Fruit fly (Drosophila melanogaster) whole organism, embryonic: ENCODE data around the gene Sec8.

ENCODE experiments used
- CG10147 ChIP-seq: fragments of 200-800 bp; sonication (Bioruptor generic); optimal IDR thresholded peaks from 2 replicates; lab custom pipeline; 2019; ENCODE audit warnings: missing biosample characterization, mild to moderate bottlenecking, missing genetic modification characterization, moderate library complexity
- CG10209 ChIP-seq: fragments of 200-800 bp; sonication (Bioruptor generic); optimal IDR thresholded peaks from 3 replicates; lab custom pipeline; 2017; ENCODE audit warnings: missing biosample characterization, mild to moderate bottlenecking, missing genetic modification characterization, missing genetic modification reagents
- CG10321 ChIP-seq: fragments of 200-800 bp; sonication (Bioruptor generic); IDR thresholded peaks from 2 replicates; pipeline ENCODE4 v1.3.6; 2022; ENCODE audit warnings: missing biosample characterization, missing genetic modification characterization
- CG10431 ChIP-seq: fragments of 200-800 bp; sonication (Bioruptor generic); optimal IDR thresholded peaks from 3 replicates; lab custom pipeline; 2018; ENCODE audit warnings: missing biosample characterization, mild to moderate bottlenecking, missing genetic modification characterization
- CG10979 ChIP-seq: fragments of 200-800 bp; sonication (Bioruptor generic); optimal IDR thresholded peaks from 2 replicates; lab custom pipeline; 2018; ENCODE audit warnings: missing biosample characterization, mild to moderate bottlenecking, missing genetic modification characterization, moderate library complexity
- CG11723 ChIP-seq: fragments of 200-800 bp; sonication (Bioruptor generic); optimal IDR thresholded peaks from 2 replicates; lab custom pipeline; 2017; ENCODE audit warnings: missing biosample characterization, mild to moderate bottlenecking, missing genetic modification characterization
- CG12104 ChIP-seq: fragments of 200-800 bp; sonication (Bioruptor generic); optimal IDR thresholded peaks from 3 replicates; lab custom pipeline; 2016; ENCODE audit warnings: missing biosample characterization, missing genetic modification characterization
- CG12155 ChIP-seq: fragments of 200-800 bp; sonication (Bioruptor generic); optimal IDR thresholded peaks from 3 replicates; lab custom pipeline; 2016; ENCODE audit warnings: missing biosample characterization, missing genetic modification characterization
- CG1233 ChIP-seq: fragments of 200-800 bp; sonication (Bioruptor generic); optimal IDR thresholded peaks from 4 replicates; lab custom pipeline; 2018; ENCODE audit warnings: missing biosample characterization, mild to moderate bottlenecking, missing genetic modification characterization
- CG13624 ChIP-seq: fragments of 200-800 bp; sonication (Bioruptor generic); optimal IDR thresholded peaks from 2 replicates; lab custom pipeline; 2016; ENCODE audit warnings: missing biosample characterization, missing genetic modification characterization
- CG13894 ChIP-seq: fragments of 200-800 bp; sonication (Bioruptor generic); optimal IDR thresholded peaks from 3 replicates; lab custom pipeline; 2018; ENCODE audit warnings: missing biosample characterization, mild to moderate bottlenecking, missing genetic modification characterization, moderate library complexity
- CG14710 ChIP-seq: fragments of 200-800 bp; sonication (Bioruptor generic); optimal IDR thresholded peaks from 3 replicates; lab custom pipeline; 2019; ENCODE audit warnings: missing biosample characterization, mild to moderate bottlenecking, missing genetic modification characterization, moderate library complexity
- CG16779 ChIP-seq: fragments of 200-800 bp; sonication (Bioruptor generic); IDR thresholded peaks from 2 replicates; pipeline ENCODE4 v1.3.6; 2022; ENCODE audit warnings: missing biosample characterization, missing genetic modification characterization
- CG16815 ChIP-seq: fragments of 200-800 bp; sonication (Bioruptor generic); optimal IDR thresholded peaks from 3 replicates; lab custom pipeline; 2017; ENCODE audit warnings: missing biosample characterization, mild to moderate bottlenecking, missing genetic modification characterization
- CG17802 ChIP-seq: fragments of 200-800 bp; sonication (Bioruptor generic); optimal IDR thresholded peaks from 2 replicates; lab custom pipeline; 2018; ENCODE audit warnings: missing biosample characterization, mild to moderate bottlenecking, missing genetic modification characterization, moderate library complexity
- CG18011 ChIP-seq: fragments of 200-800 bp; sonication (Bioruptor generic); optimal IDR thresholded peaks from 2 replicates; lab custom pipeline; 2017; ENCODE audit warnings: missing biosample characterization, missing genetic modification characterization, mild to moderate bottlenecking, moderate library complexity, missing genotype
- CG30020 ChIP-seq: fragments of 200-800 bp; optimal IDR thresholded peaks from 2 replicates; lab custom pipeline; 2019; ENCODE audit warnings: missing biosample characterization, mild to moderate bottlenecking, missing genetic modification characterization, moderate library complexity
- CG7556 ChIP-seq: fragments of 200-800 bp; sonication (Bioruptor generic); optimal IDR thresholded peaks from 2 replicates; lab custom pipeline; 2017; ENCODE audit warnings: missing biosample characterization, mild to moderate bottlenecking, missing genetic modification characterization
- CG9609 ChIP-seq: fragments of 200-800 bp; sonication (Bioruptor generic); optimal IDR thresholded peaks from 3 replicates; lab custom pipeline; 2016; ENCODE audit warnings: missing biosample characterization, missing genetic modification characterization
- Camta ChIP-seq: fragments of 200-800 bp; sonication (Bioruptor generic); optimal IDR thresholded peaks from 2 replicates; lab custom pipeline; 2016; ENCODE audit warnings: missing biosample characterization, missing genetic modification characterization
- Fer1 ChIP-seq: fragments of 200-800 bp; sonication (Bioruptor generic); optimal IDR thresholded peaks from 2 replicates; lab custom pipeline; 2017; ENCODE audit warnings: missing biosample characterization, mild to moderate bottlenecking, missing genetic modification characterization
- H15 ChIP-seq: fragments of 200-800 bp; sonication (Bioruptor generic); IDR thresholded peaks from 3 replicates; pipeline ENCODE4 v1.3.6; 2022; ENCODE audit warnings: missing biosample characterization, missing genetic modification characterization
- Hand ChIP-seq: fragments of 200-800 bp; sonication (Bioruptor generic); optimal IDR thresholded peaks from 2 replicates; lab custom pipeline; 2017; ENCODE audit warnings: mild to moderate bottlenecking, missing biosample characterization, missing genetic modification reagents, missing genetic modification characterization
- Max ChIP-seq: fragments of 200-800 bp; sonication (Bioruptor generic); optimal IDR thresholded peaks from 2 replicates; lab custom pipeline; 2016; ENCODE audit warnings: missing biosample characterization, mild to moderate bottlenecking, missing genetic modification characterization
- Sin3A ChIP-seq: fragments of >200 bp; optimal IDR thresholded peaks from 2 replicates; lab custom pipeline; 2018
- Sox102F ChIP-seq: fragments of 200-800 bp; sonication (Bioruptor generic); optimal IDR thresholded peaks from 2 replicates; lab custom pipeline; 2018; ENCODE audit warnings: missing biosample characterization, mild to moderate bottlenecking, missing genetic modification characterization, moderate library complexity
- Vsx1 ChIP-seq: fragments of 200-800 bp; sonication (Bioruptor generic); optimal IDR thresholded peaks from 2 replicates; lab custom pipeline; 2017; ENCODE audit warnings: missing biosample characterization, mild to moderate bottlenecking, missing genetic modification characterization, missing genetic modification reagents
- abd-A ChIP-seq: fragments of 200-800 bp; sonication (Bioruptor generic); optimal IDR thresholded peaks from 3 replicates; lab custom pipeline; 2019; ENCODE audit warnings: missing biosample characterization, mild to moderate bottlenecking, missing genetic modification characterization, moderate library complexity
- al ChIP-seq: fragments of 200-800 bp; sonication (Bioruptor generic); IDR thresholded peaks from 2 replicates; pipeline ENCODE4 v1.3.6; 2022; ENCODE audit warnings: missing biosample characterization, missing genetic modification characterization
- bigmax ChIP-seq: fragments of 200-800 bp; sonication (Bioruptor generic); optimal IDR thresholded peaks from 2 replicates; lab custom pipeline; 2018; ENCODE audit warnings: missing biosample characterization, mild to moderate bottlenecking, missing genetic modification characterization
- bowl ChIP-seq: fragments of 200-800 bp; sonication (Bioruptor generic); IDR thresholded peaks from 2 replicates; pipeline ENCODE4 v1.3.6; 2022; ENCODE audit warnings: missing biosample characterization, missing genetic modification characterization
- crol ChIP-seq: fragments of 200-800 bp; sonication (Bioruptor generic); IDR thresholded peaks from 2 replicates; pipeline ENCODE4 v1.3.6; 2022; ENCODE audit warnings: missing biosample characterization, missing genetic modification characterization
- emc ChIP-seq: fragments of 200-800 bp; sonication (Bioruptor generic); optimal IDR thresholded peaks from 2 replicates; lab custom pipeline; 2016; ENCODE audit warnings: missing biosample characterization, missing genetic modification characterization
- eyg ChIP-seq: fragments of 200-800 bp; sonication (Bioruptor generic); optimal IDR thresholded peaks from 3 replicates; lab custom pipeline; 2016; ENCODE audit warnings: missing biosample characterization, missing genetic modification characterization
- inv ChIP-seq: fragments of 200-800 bp; sonication (Bioruptor generic); IDR thresholded peaks from 2 replicates; pipeline ENCODE4 v1.3.6; 2022; ENCODE audit warnings: missing biosample characterization, missing genetic modification characterization; ENCODE audit not compliant: partially characterized antibody
- kah ChIP-seq: fragments of 200-800 bp; sonication (Bioruptor generic); optimal IDR thresholded peaks from 2 replicates; lab custom pipeline; 2018; ENCODE audit warnings: missing biosample characterization, mild to moderate bottlenecking, missing genetic modification characterization
- lab ChIP-seq: fragments of 200-800 bp; sonication (Bioruptor generic); optimal IDR thresholded peaks from 3 replicates; lab custom pipeline; 2017; ENCODE audit warnings: missing biosample characterization, missing genetic modification characterization, mild to moderate bottlenecking, moderate library complexity, missing genetic modification reagents
- lola ChIP-seq, 3 experiments: fragments of >200 bp in 2 of 3; fragments of 200-800 bp in 1 of 3; sonication (Bioruptor generic) in 1 of 3; optimal IDR thresholded peaks; 2 replicates each; lab custom pipeline; 2017 to 2019; ENCODE audit warnings: missing biosample characterization in 3 of 3, missing genetic modification characterization in 3 of 3, mild to moderate bottlenecking in 1 of 3, moderate library complexity in 1 of 3
- mam ChIP-seq: fragments of 200-800 bp; sonication (Bioruptor generic); optimal IDR thresholded peaks from 3 replicates; lab custom pipeline; 2016; ENCODE audit warnings: missing biosample characterization, missing genetic modification characterization
- nerfin-2 ChIP-seq: fragments of 200-800 bp; sonication (Bioruptor generic); IDR thresholded peaks from 2 replicates; pipeline ENCODE4 v1.3.6; 2022; ENCODE audit warnings: missing biosample characterization, missing genetic modification characterization; ENCODE audit not compliant: partially characterized antibody
- nmo ChIP-seq: fragments of 200-800 bp; sonication (Bioruptor generic); optimal IDR thresholded peaks from 2 replicates; lab custom pipeline; 2018; ENCODE audit warnings: missing biosample characterization, mild to moderate bottlenecking, missing genetic modification characterization, moderate library complexity
- peb ChIP-seq: fragments of 200-800 bp; sonication (Bioruptor generic); IDR thresholded peaks from 2 replicates; pipeline ENCODE4 v1.3.6; 2022; ENCODE audit warnings: missing biosample characterization, missing genetic modification characterization
- rib ChIP-seq: fragments of 200-800 bp; sonication (Bioruptor generic); IDR thresholded peaks from 2 replicates; pipeline ENCODE4 v1.3.6; 2022; ENCODE audit warnings: missing biosample characterization, missing genetic modification characterization
- ro ChIP-seq: fragments of 200-800 bp; sonication (Bioruptor generic); IDR thresholded peaks from 2 replicates; pipeline ENCODE4 v1.3.6; 2022; ENCODE audit warnings: missing biosample characterization, missing genetic modification characterization
- sd ChIP-seq: fragments of 200-800 bp; sonication (Bioruptor generic); optimal IDR thresholded peaks from 3 replicates; lab custom pipeline; 2018; ENCODE audit warnings: missing biosample characterization, mild to moderate bottlenecking, missing genetic modification characterization, moderate library complexity
- sna ChIP-seq: fragments of 200-800 bp; sonication (Bioruptor generic); IDR thresholded peaks from 2 replicates; pipeline ENCODE4 v1.3.6; 2022; ENCODE audit warnings: missing biosample characterization, missing genetic modification characterization; ENCODE audit not compliant: partially characterized antibody
- sug ChIP-seq: fragments of 200-800 bp; optimal IDR thresholded peaks from 2 replicates; lab custom pipeline; 2019; ENCODE audit warnings: missing biosample characterization, mild to moderate bottlenecking, missing genetic modification characterization, moderate library complexity
- trh ChIP-seq: fragments of 200-800 bp; sonication (Bioruptor generic); optimal IDR thresholded peaks from 2 replicates; lab custom pipeline; 2016; ENCODE audit warnings: missing biosample characterization, missing genetic modification characterization
- vnd ChIP-seq: fragments of 200-800 bp; sonication (Bioruptor generic); IDR thresholded peaks from 3 replicates; pipeline ENCODE4 v1.3.6; 2022; ENCODE audit warnings: missing biosample characterization, missing genetic modification characterization; ENCODE audit not compliant: partially characterized antibody
- wor ChIP-seq: fragments of 200-800 bp; sonication (Bioruptor generic); IDR thresholded peaks from 2 replicates; pipeline ENCODE4 v1.3.6; 2022; ENCODE audit warnings: missing biosample characterization, missing genetic modification characterization

The Sec8 gene

dm6 chr3R:5758624-5759209 is at the start of gene Sec8 (continued):
- peak; percentile 19 for TF ChIP-seq CG10979
- TF ChIP-seq CG11723 (GFP tag; lab: Kevin White, UChicago): no peak
- no peak for TF ChIP-seq CG13894 (tag; lab: Kevin White, UChicago)
- TF ChIP-seq nmo (GFP tag; lab: Kevin White, UChicago): peak; percentile 62
- no peak for TF ChIP-seq Sox102F (GFP tag; lab: Kevin White, UChicago)
- TF ChIP-seq CG7556 (GFP tag; lab: Kevin White, UChicago): no peak
- TF ChIP-seq CG12155 (GFP tag; lab: Kevin White, UChicago): peak; percentile 51
- no peak for TF ChIP-seq CG10209 (GFP tag; lab: Kevin White, UChicago)
- TF ChIP-seq CG12104: no peak
- TF ChIP-seq CG13624 (GFP tag; lab: Kevin White, UChicago): peak; percentile 64
- no peak for TF ChIP-seq kah (GFP tag; lab: Kevin White, UChicago)
- TF ChIP-seq peb (GFP tag; lab: Robert Waterston, UW): 0 out of 2 replicates have a peak, but pooled peaks have one; percentile 24
- TF ChIP-seq nerfin-2 (GFP tag; lab: Robert Waterston, UW): peak; percentile 74
- TF ChIP-seq Camta (GFP tag; lab: Kevin White, UChicago): no peak
- TF ChIP-seq eyg: no peak
- no peak for TF ChIP-seq CG17802 (tag; lab: Kevin White, UChicago)
- TF ChIP-seq crol: no peak
- TF ChIP-seq Hand (GFP tag; lab: Kevin White, UChicago): no peak
- TF ChIP-seq bowl (GFP tag; lab: Robert Waterston, UW): no peak
- no peak for TF ChIP-seq ro (GFP tag; lab: Robert Waterston, UW)
- peak; percentile 64 for TF ChIP-seq mam (GFP tag; lab: Kevin White, UChicago)
- no peak for TF ChIP-seq CG10321
- TF ChIP-seq sna (GFP tag; lab: Robert Waterston, UW): peak; percentile 80
- no peak for TF ChIP-seq CG16779 (GFP tag; lab: Robert Waterston, UW)
- no peak for TF ChIP-seq rib (GFP tag; lab: Robert Waterston, UW)
- TF ChIP-seq wor (GFP tag; lab: Robert Waterston, UW): no peak
- peak in 1 of 3 experiments; percentile 12 for TF ChIP-seq lola (GFP tag; optimal IDR thresholded peaks at IDR 0.05; lab: Kevin White, UChicago)
- TF ChIP-seq CG10147: no peak
- TF ChIP-seq trh (GFP tag; lab: Kevin White, UChicago): no peak
- TF ChIP-seq CG18011 (GFP tag; lab: Kevin White, UChicago): no peak
- no peak for TF ChIP-seq Fer1 (GFP tag; lab: Kevin White, UChicago)
- TF ChIP-seq Vsx1 (GFP tag; lab: Kevin White, UChicago): no peak
- peak; percentile 2 for TF ChIP-seq Max (GFP tag; lab: Kevin White, UChicago)
- TF ChIP-seq abd-A (tag; lab: Kevin White, UChicago): no peak
- peak; percentile 56 for TF ChIP-seq Sin3A (lab: Kevin White, UChicago)
- no peak for TF ChIP-seq CG16815
- TF ChIP-seq sug: no peak
- TF ChIP-seq al (GFP tag; lab: Robert Waterston, UW): peak; percentile 23; the same call in 1 of the 2 replicates
- TF ChIP-seq bigmax: no peak
- TF ChIP-seq CG1233 (GFP tag; lab: Kevin White, UChicago): peak; percentile 4
- TF ChIP-seq inv: peak; percentile 82
- peak; percentile 73 for TF ChIP-seq vnd (GFP tag; lab: Robert Waterston, UW)
- TF ChIP-seq sd (tag; lab: Kevin White, UChicago): no peak
- peak; percentile 31 for TF ChIP-seq CG30020 (tag; lab: Kevin White, UChicago)
- TF ChIP-seq CG9609 (GFP tag; lab: Kevin White, UChicago): peak; percentile 24
- peak; percentile 15 for TF ChIP-seq emc
- TF ChIP-seq CG14710 (tag; lab: Kevin White, UChicago): peak; percentile 63
- no peak for TF ChIP-seq H15 (GFP tag; lab: Robert Waterston, UW)
- no peak for TF ChIP-seq lab (GFP tag; lab: Kevin White, UChicago)
- TF ChIP-seq CG10431 (GFP tag; lab: Kevin White, UChicago): no peak
